Fruit fly (Drosophila melanogaster) whole organism, pupa: ENCODE measurements around the gene CG4230.

Source experiments
- CG10348 ChIP-seq: fragments of 200-800 bp; sonication (Bioruptor generic); IDR thresholded peaks from 2 replicates; pipeline ENCODE4 v1.3.6; 2022; ENCODE audit warnings: missing biosample characterization, missing genetic modification characterization
- CG12605 ChIP-seq: fragments of 200-800 bp; sonication (Bioruptor generic); IDR thresholded peaks from 2 replicates; pipeline ENCODE4 v1.3.6; 2022; ENCODE audit warnings: missing biosample characterization, missing genetic modification characterization
- CG13204 ChIP-seq: fragments of 200-800 bp; sonication (Bioruptor generic); optimal IDR thresholded peaks from 2 replicates; lab custom pipeline; 2018; ENCODE audit warnings: missing biosample characterization, mild to moderate bottlenecking, missing genetic modification characterization, moderate library complexity
- CG14655 ChIP-seq: fragments of 200-800 bp; sonication (Bioruptor generic); optimal IDR thresholded peaks from 3 replicates; lab custom pipeline; 2017; ENCODE audit warnings: mild to moderate bottlenecking, missing biosample characterization, missing genetic modification reagents, missing genetic modification characterization
- CG15710 ChIP-seq: fragments of 200-800 bp; sonication (Bioruptor generic); optimal IDR thresholded peaks from 2 replicates; lab custom pipeline; 2018; ENCODE audit warnings: missing biosample characterization, mild to moderate bottlenecking, missing genetic modification characterization, moderate library complexity
- CG17806 ChIP-seq: fragments of 200-800 bp; sonication (Bioruptor generic); optimal IDR thresholded peaks from 2 replicates; lab custom pipeline; 2018; ENCODE audit warnings: missing biosample characterization, mild to moderate bottlenecking, missing genetic modification characterization, moderate library complexity
- CG32121 ChIP-seq: fragments of 200-800 bp; sonication (Bioruptor generic); IDR thresholded peaks from 2 replicates; pipeline ENCODE4 v1.3.6; 2022; ENCODE audit warnings: missing biosample characterization, missing genetic modification characterization
- CG34367 ChIP-seq: fragments of 200-800 bp; sonication (Bioruptor generic); optimal IDR thresholded peaks from 2 replicates; lab custom pipeline; 2018; ENCODE audit warnings: missing biosample characterization, mild to moderate bottlenecking, missing genetic modification characterization
- CG4496 ChIP-seq: fragments of 200-800 bp; sonication (Bioruptor generic); IDR thresholded peaks from 3 replicates; pipeline ENCODE4 v1.3.6; 2022; ENCODE audit warnings: missing biosample characterization, missing genetic modification characterization
- CG8159 ChIP-seq: fragments of 200-800 bp; sonication (Bioruptor generic); optimal IDR thresholded peaks from 3 replicates; lab custom pipeline; 2018; ENCODE audit warnings: missing biosample characterization, mild to moderate bottlenecking, missing genetic modification characterization, moderate library complexity
- CG8301 ChIP-seq: fragments of 200-800 bp; sonication (Bioruptor generic); optimal IDR thresholded peaks from 2 replicates; lab custom pipeline; 2018; ENCODE audit warnings: missing biosample characterization, mild to moderate bottlenecking, missing genetic modification characterization
- CG9948 ChIP-seq: fragments of 200-800 bp; sonication (Bioruptor generic); optimal IDR thresholded peaks from 2 replicates; lab custom pipeline; 2018; ENCODE audit warnings: missing biosample characterization, mild to moderate bottlenecking, missing genetic modification characterization, moderate library complexity
- D1 ChIP-seq: fragments of 200-800 bp; sonication (Bioruptor generic); optimal IDR thresholded peaks from 2 replicates; lab custom pipeline; 2018; ENCODE audit warnings: missing biosample characterization, mild to moderate bottlenecking, missing genetic modification characterization, moderate library complexity
- EcR ChIP-seq: fragments of 200-800 bp; sonication (Bioruptor generic); optimal IDR thresholded peaks from 3 replicates; lab custom pipeline; 2019; ENCODE audit warnings: missing biosample characterization, missing genetic modification characterization, mild to moderate bottlenecking, moderate library complexity, missing genetic modification reagents
- Ets98B ChIP-seq: fragments of 200-800 bp; sonication (Bioruptor generic); IDR thresholded peaks from 2 replicates; pipeline ENCODE4 v1.3.6; 2022; ENCODE audit warnings: missing biosample characterization, missing genetic modification characterization
- Pif1A ChIP-seq: fragments of 200-800 bp; sonication (Bioruptor generic); optimal IDR thresholded peaks from 3 replicates; lab custom pipeline; 2016; ENCODE audit warnings: missing biosample characterization, missing genetic modification characterization
- Pif1B ChIP-seq: fragments of 200-800 bp; sonication (Bioruptor generic); optimal IDR thresholded peaks from 3 replicates; lab custom pipeline; 2016; ENCODE audit warnings: missing biosample characterization, missing genetic modification characterization
- Snoo ChIP-seq: fragments of 200-800 bp; sonication (Bioruptor generic); optimal IDR thresholded peaks from 3 replicates; lab custom pipeline; 2017; ENCODE audit warnings: missing biosample characterization, mild to moderate bottlenecking, missing genetic modification characterization, inconsistent platforms
- fd96Ca ChIP-seq: fragments of 200-800 bp; sonication (Bioruptor generic); IDR thresholded peaks from 3 replicates; pipeline ENCODE4 v1.3.6; 2022; ENCODE audit warnings: missing biosample characterization, missing genetic modification characterization
- gl ChIP-seq: fragments of 200-800 bp; sonication (Bioruptor generic); optimal IDR thresholded peaks from 2 replicates; lab custom pipeline; 2018; ENCODE audit warnings: missing biosample characterization, mild to moderate bottlenecking, missing genetic modification characterization
- rn ChIP-seq: fragments of 200-800 bp; sonication (Bioruptor generic); IDR thresholded peaks from 2 replicates; pipeline ENCODE4 v1.3.6; 2022; ENCODE audit warnings: missing biosample characterization, missing genetic modification characterization

The CG4230 gene

DNA sequence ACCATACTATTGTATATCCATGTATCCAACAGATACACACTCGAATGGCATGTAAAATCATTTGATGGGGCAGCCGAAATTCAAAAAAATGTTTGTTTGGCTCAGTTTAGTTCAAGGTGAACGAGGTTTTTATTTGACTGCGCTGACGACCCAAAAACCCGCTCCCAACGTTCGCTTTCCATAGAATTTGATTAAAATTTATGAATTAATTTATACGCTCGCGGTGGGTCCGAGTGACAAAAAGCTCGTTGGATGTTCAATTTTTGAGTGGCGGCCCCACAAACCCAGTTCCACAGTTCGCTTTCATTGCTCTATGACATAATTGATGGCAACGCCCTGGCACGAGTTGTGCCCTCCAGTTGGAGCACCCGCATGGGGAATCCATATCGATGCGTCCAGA lies 23.6 kb downstream of the CG4230 start:
- TF ChIP-seq gl, result no peak
- no peak for TF ChIP-seq rn (GFP tag; lab: Robert Waterston, UW)
- TF ChIP-seq CG34367 (tag; lab: Kevin White, UChicago), result no peak
- TF ChIP-seq CG4496 (GFP tag; lab: Robert Waterston, UW), result no peak
- no peak for TF ChIP-seq CG13204 (GFP tag; lab: Kevin White, UChicago)
- no peak for TF ChIP-seq CG15710 (tag; lab: Kevin White, UChicago)
- TF ChIP-seq CG8301, result no peak
- TF ChIP-seq EcR (GFP tag; lab: Kevin White, UChicago), result no peak
- TF ChIP-seq D1, result no peak
- TF ChIP-seq CG10348 (GFP tag; lab: Robert Waterston, UW), result no peak
- TF ChIP-seq CG12605 (GFP tag; lab: Robert Waterston, UW), result no peak
- no peak for TF ChIP-seq fd96Ca (GFP tag; lab: Robert Waterston, UW)
- no peak for TF ChIP-seq Pif1A (GFP tag; lab: Kevin White, UChicago)
- no peak for TF ChIP-seq Pif1B (GFP tag; lab: Kevin White, UChicago)
- no peak for TF ChIP-seq CG32121 (GFP tag; lab: Robert Waterston, UW)
- TF ChIP-seq Ets98B, result no peak
- no peak for TF ChIP-seq CG8159
- no peak for TF ChIP-seq CG14655 (GFP tag; lab: Kevin White, UChicago)

DNA sequence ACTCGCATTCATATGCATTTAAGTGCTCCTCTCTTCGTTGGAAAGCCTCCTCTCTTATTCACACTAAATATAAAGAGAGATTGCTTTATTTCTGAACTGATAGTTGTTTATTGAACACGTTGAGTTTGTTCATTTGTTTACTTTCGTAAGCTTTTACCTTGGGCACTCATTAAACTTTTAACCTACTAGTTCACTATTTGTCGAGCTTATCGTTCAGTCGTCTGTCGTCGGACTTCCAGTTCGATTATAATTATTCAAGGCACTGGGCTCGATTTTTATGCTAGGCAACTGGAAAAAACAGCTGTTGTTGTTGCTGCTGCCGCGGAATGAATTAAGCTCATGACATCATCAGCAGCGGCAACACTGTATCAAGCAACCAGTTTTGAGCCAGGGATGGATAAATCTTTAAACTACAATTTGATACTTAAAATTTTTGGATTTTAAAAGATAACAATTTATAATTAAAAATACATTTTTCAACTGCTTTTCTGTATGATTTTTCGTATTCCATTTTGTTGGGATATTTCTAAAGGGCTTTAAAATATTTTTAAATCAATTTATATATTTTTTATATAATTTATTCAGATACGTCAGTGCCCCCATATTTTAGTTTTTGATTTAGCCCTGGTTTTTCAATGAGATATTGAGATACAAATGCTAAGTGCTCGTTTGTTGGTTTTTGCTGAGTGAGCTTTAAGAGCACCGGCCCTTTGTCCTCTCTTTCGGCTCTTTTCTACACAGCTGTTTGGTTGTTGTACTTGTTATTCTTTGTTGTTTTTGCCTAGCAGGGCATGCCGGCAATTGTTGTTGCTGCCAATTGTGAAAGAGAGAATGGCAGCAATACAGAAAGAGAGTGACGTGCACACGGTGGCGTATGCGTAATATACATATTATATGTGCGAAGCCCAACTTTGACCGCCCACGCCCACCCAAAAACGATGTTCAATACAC lies 49.5 kb downstream of the CG4230 start:
- TF ChIP-seq CG10348 (GFP tag; lab: Robert Waterston, UW) (peak; percentile 85), CG12605 (GFP tag; lab: Robert Waterston, UW) (peak; percentile 94), CG32121 (GFP tag; lab: Robert Waterston, UW) (peak; percentile 97), gl (peak; percentile 49), CG8301 (peak; percentile 84), Snoo (peak; percentile 95), CG9948 (tag; lab: Kevin White, UChicago) (peak; percentile 97), Pif1B (GFP tag; lab: Kevin White, UChicago) (peak; percentile 76), Ets98B (peak; percentile 83), Pif1A (GFP tag; lab: Kevin White, UChicago) (peak; percentile 77), D1 (peak; percentile 97), rn (GFP tag; lab: Robert Waterston, UW) (peak; percentile 92), CG14655 (GFP tag; lab: Kevin White, UChicago) (peak; percentile 94), CG4496 (GFP tag; lab: Robert Waterston, UW) (peak; percentile 91), CG8159 (peak; percentile 98), CG13204 (GFP tag; lab: Kevin White, UChicago) (peak; percentile 83), fd96Ca (GFP tag; lab: Robert Waterston, UW) (peak; percentile 50; the same call in 1 of the 3 replicates), CG17806 (tag; lab: Kevin White, UChicago) (peak; percentile 96), CG34367 (tag; lab: Kevin White, UChicago) (peak; percentile 93), EcR (GFP tag; lab: Kevin White, UChicago) (peak; percentile 31), CG15710 (tag; lab: Kevin White, UChicago) (peak; percentile 98)
- TF ChIP-seq, all 21 proteins: peak for 21

DNA sequence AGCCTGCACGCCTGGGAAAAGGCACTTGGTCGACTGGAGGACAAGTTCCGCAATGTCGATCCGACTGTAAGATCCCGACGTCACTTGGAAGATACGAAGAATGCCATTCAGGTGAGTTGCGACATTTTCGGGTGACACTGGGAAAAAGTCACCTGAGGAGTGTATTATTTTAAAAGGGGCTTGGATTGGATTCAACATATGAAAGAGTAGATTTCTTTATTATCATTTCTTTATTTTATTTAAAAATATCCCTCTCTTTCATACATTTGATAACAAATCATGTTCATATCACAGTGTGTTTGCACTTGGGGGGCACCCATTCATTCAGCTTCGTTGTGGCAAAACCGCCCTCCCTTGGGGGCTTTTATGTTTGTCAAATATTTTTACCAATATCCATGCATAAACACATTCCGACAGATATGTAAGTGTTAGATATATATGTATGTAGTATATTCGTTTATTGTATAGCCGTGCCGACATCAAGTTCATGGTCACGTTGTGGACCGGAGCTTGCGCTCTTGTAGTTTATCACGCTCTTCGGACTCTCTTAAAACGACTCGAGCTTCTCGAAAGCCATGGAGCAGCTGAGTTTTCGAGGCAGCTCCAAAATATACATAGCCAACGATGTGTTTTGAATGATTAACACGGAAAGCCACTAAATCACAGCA lies 51.3 kb downstream of the CG4230 start:
- TF ChIP-seq CG8301 (no peak), Pif1B (GFP tag; lab: Kevin White, UChicago) (no peak), CG8159 (no peak), CG4496 (GFP tag; lab: Robert Waterston, UW) (no peak; the same call in 2 of the 3 replicates), CG9948 (tag; lab: Kevin White, UChicago) (no peak), Pif1A (GFP tag; lab: Kevin White, UChicago) (no peak), CG14655 (GFP tag; lab: Kevin White, UChicago) (no peak), fd96Ca (GFP tag; lab: Robert Waterston, UW) (no peak), D1 (no peak), gl (no peak), Snoo (no peak), CG15710 (tag; lab: Kevin White, UChicago) (no peak), CG12605 (GFP tag; lab: Robert Waterston, UW) (no peak), CG13204 (GFP tag; lab: Kevin White, UChicago) (no peak)

DNA sequence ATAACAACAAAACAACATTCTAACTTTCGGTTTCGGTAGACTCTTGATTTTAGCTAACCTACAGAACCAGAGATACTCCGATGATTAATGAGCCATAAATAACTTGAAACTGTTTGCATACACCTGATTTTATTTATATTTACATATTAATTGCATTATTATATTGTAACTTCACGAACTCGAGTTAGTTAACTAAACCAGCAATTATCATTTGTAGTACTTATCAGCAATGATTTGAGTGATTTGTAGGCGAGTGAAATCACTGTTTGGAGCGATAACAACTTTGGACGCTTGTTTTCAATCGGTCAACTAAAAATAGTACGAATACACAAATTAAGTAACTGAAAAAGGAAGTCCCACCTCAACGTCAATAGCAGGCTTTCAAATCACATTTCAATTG lies 51.8 kb downstream of the CG4230 start:
- TF ChIP-seq CG15710 (tag; lab: Kevin White, UChicago), result no peak
- TF ChIP-seq CG8159, result no peak
- TF ChIP-seq EcR (GFP tag; lab: Kevin White, UChicago), result no peak
- TF ChIP-seq CG14655 (GFP tag; lab: Kevin White, UChicago), result no peak
- TF ChIP-seq D1, result no peak
- no peak for TF ChIP-seq CG34367 (tag; lab: Kevin White, UChicago)
- TF ChIP-seq CG8301, result no peak
- no peak for TF ChIP-seq CG10348 (GFP tag; lab: Robert Waterston, UW)
- no peak for TF ChIP-seq CG17806 (tag; lab: Kevin White, UChicago)
- TF ChIP-seq CG32121 (GFP tag; lab: Robert Waterston, UW), result no peak
- TF ChIP-seq CG13204 (GFP tag; lab: Kevin White, UChicago), result no peak
- TF ChIP-seq CG4496 (GFP tag; lab: Robert Waterston, UW), result no peak
- TF ChIP-seq Snoo, result no peak
- TF ChIP-seq CG12605 (GFP tag; lab: Robert Waterston, UW), result no peak
- TF ChIP-seq gl, result no peak
- TF ChIP-seq CG9948 (tag; lab: Kevin White, UChicago), result no peak
- no peak for TF ChIP-seq fd96Ca (GFP tag; lab: Robert Waterston, UW)
- no peak for TF ChIP-seq Pif1A (GFP tag; lab: Kevin White, UChicago)
- no peak for TF ChIP-seq rn (GFP tag; lab: Robert Waterston, UW)
- no peak for TF ChIP-seq Ets98B
